Worm (Caenorhabditis elegans) whole organism, L2 larva: ENCODE measurements around the gene ZC196.9.
A peak's percentile ranks its signal among the peaks of the same experiment; 100 is the strongest.

Experiments
- C34F6.9 ChIP-seq: fragments of 150-350 bp; optimal IDR thresholded peaks from 2 replicates; lab custom pipeline; 2014; ENCODE audit warnings: missing biosample characterization, missing genetic modification characterization
- F13H6.1 ChIP-seq: sonication (generic microtip); optimal IDR thresholded peaks from 2 replicates; lab custom pipeline; 2016; ENCODE audit warnings: missing genetic modification characterization, missing compliant biosample characterization
- R02D3.7 ChIP-seq: fragments of 150-350 bp; optimal IDR thresholded peaks from 2 replicates; lab custom pipeline; 2014; ENCODE audit warnings: missing biosample characterization, missing genetic modification characterization
- ZK546.5 ChIP-seq: sonication (generic microtip); optimal IDR thresholded peaks from 2 replicates; lab custom pipeline; 2017; ENCODE audit warnings: missing biosample characterization, missing genetic modification characterization
- aly-2 ChIP-seq: fragments of 150-350 bp; optimal IDR thresholded peaks from 2 replicates; lab custom pipeline; 2014; ENCODE audit warnings: missing biosample characterization, missing genetic modification characterization
- ama-1 ChIP-seq: fragments of 150-350 bp; optimal IDR thresholded peaks from 2 replicates; lab custom pipeline; 2018; ENCODE audit warnings: inconsistent platforms
- ceh-82 ChIP-seq: fragments of 150-350 bp; optimal IDR thresholded peaks from 2 replicates; lab custom pipeline; 2014; ENCODE audit warnings: missing biosample characterization, missing genetic modification characterization
- crh-2 ChIP-seq: sonication (generic microtip); optimal IDR thresholded peaks from 2 replicates; lab custom pipeline; 2017; ENCODE audit warnings: missing biosample characterization, missing genetic modification characterization
- elt-3 ChIP-seq: sonication (generic microtip); optimal IDR thresholded peaks from 2 replicates; lab custom pipeline; 2017; ENCODE audit warnings: missing biosample characterization, missing genetic modification characterization
- fos-1 ChIP-seq: fragments of 150-350 bp; optimal IDR thresholded peaks from 2 replicates; lab custom pipeline; 2014; ENCODE audit warnings: missing biosample characterization, missing genetic modification characterization
- lin-11 ChIP-seq: fragments of 150-350 bp; sonication (generic microtip); optimal IDR thresholded peaks from 2 replicates; lab custom pipeline; 2014; ENCODE audit warnings: missing biosample characterization, missing genetic modification characterization, inconsistent platforms, mixed read lengths
- lin-39 ChIP-seq: fragments of 150-350 bp; optimal IDR thresholded peaks from 2 replicates; lab custom pipeline; 2014; ENCODE audit warnings: missing biosample characterization, missing genetic modification reagents, missing genetic modification characterization
- mab-5 ChIP-seq: fragments of 150-350 bp; optimal IDR thresholded peaks from 2 replicates; lab custom pipeline; 2014; ENCODE audit warnings: missing biosample characterization, missing genetic modification characterization
- mbf-1 ChIP-seq: sonication (generic microtip); optimal IDR thresholded peaks from 2 replicates; lab custom pipeline; 2017; ENCODE audit warnings: missing biosample characterization, missing genetic modification characterization
- mdl-1 ChIP-seq, 2 experiments: fragments of 150-350 bp in 1 of 2; sonication (generic microtip) in 1 of 2; optimal IDR thresholded peaks; 2 replicates each; lab custom pipeline; 2017; ENCODE audit warnings: missing biosample characterization in 2 of 2, missing genetic modification characterization in 2 of 2
- nhr-10 ChIP-seq: sonication (generic microtip); optimal IDR thresholded peaks from 2 replicates; lab custom pipeline; 2017; ENCODE audit warnings: missing biosample characterization, missing genetic modification characterization
- nhr-12 ChIP-seq: fragments of 150-350 bp; optimal IDR thresholded peaks from 2 replicates; lab custom pipeline; 2014; ENCODE audit warnings: missing biosample characterization, missing genetic modification characterization
- nhr-129 ChIP-seq: fragments of 150-350 bp; optimal IDR thresholded peaks from 2 replicates; lab custom pipeline; 2014; ENCODE audit warnings: missing biosample characterization, missing genetic modification characterization
- nhr-21 ChIP-seq: fragments of 150-350 bp; optimal IDR thresholded peaks from 2 replicates; lab custom pipeline; 2014; ENCODE audit warnings: missing biosample characterization, missing genetic modification characterization
- nhr-23 ChIP-seq: fragments of 150-350 bp; optimal IDR thresholded peaks from 2 replicates; lab custom pipeline; 2014; ENCODE audit warnings: missing biosample characterization, missing genetic modification reagents, missing genetic modification characterization
- nhr-6 ChIP-seq: fragments of 150-350 bp; optimal IDR thresholded peaks from 2 replicates; lab custom pipeline; 2014; ENCODE audit warnings: missing biosample characterization, missing genetic modification characterization
- nhr-77 ChIP-seq: fragments of 150-350 bp; optimal IDR thresholded peaks from 2 replicates; lab custom pipeline; 2014; ENCODE audit warnings: missing biosample characterization, missing genetic modification characterization
- sem-4 ChIP-seq: fragments of 150-350 bp; optimal IDR thresholded peaks from 2 replicates; lab custom pipeline; 2014; ENCODE audit warnings: missing biosample characterization, missing genetic modification reagents, missing genetic modification characterization
- skn-1 ChIP-seq: sonication (generic microtip); optimal IDR thresholded peaks from 2 replicates; lab custom pipeline; 2017; ENCODE audit warnings: missing biosample characterization, missing genetic modification characterization
- sma-3 ChIP-seq: sonication (generic microtip); optimal IDR thresholded peaks from 2 replicates; lab custom pipeline; 2016; ENCODE audit warnings: missing genetic modification reagents, missing genetic modification characterization, missing compliant biosample characterization
- sma-9 ChIP-seq, 2 experiments: fragments of 150-350 bp in 1 of 2; sonication (generic microtip) in 1 of 2; optimal IDR thresholded peaks; 2 replicates each; lab custom pipeline; 2014 to 2016; ENCODE audit warnings: missing genetic modification characterization in 2 of 2, mild to moderate bottlenecking in 1 of 2, missing biosample characterization in 1 of 2, missing compliant biosample characterization in 1 of 2, missing genetic modification reagents in 1 of 2, moderate library complexity in 1 of 2
- unc-39 ChIP-seq: fragments of 150-350 bp; optimal IDR thresholded peaks from 2 replicates; lab custom pipeline; 2014; ENCODE audit warnings: missing biosample characterization, missing genetic modification characterization
- unc-55 ChIP-seq: fragments of 150-350 bp; sonication (generic microtip); optimal IDR thresholded peaks from 3 replicates; lab custom pipeline; 2014; ENCODE audit warnings: missing biosample characterization, missing genetic modification reagents, missing genetic modification characterization
- unc-62 ChIP-seq: fragments of 150-350 bp; optimal IDR thresholded peaks from 2 replicates; lab custom pipeline; 2014; ENCODE audit warnings: missing biosample characterization, missing genetic modification reagents, missing genetic modification characterization
- zag-1 ChIP-seq: fragments of 150-350 bp; optimal IDR thresholded peaks from 2 replicates; lab custom pipeline; 2014; ENCODE audit warnings: missing biosample characterization, missing genetic modification characterization
- ztf-1 ChIP-seq: fragments of 200-800 bp; sonication (Bioruptor generic); conservative IDR thresholded peaks from 2 replicates; pipeline ENCODE4 v1.3.6; 2022; ENCODE audit warnings: missing genetic modification characterization, missing compliant biosample characterization
- ztf-11 ChIP-seq: sonication (generic microtip); optimal IDR thresholded peaks from 2 replicates; lab custom pipeline; 2017; ENCODE audit warnings: missing biosample characterization, missing genetic modification characterization

ZC196.9 gene

DNA sequence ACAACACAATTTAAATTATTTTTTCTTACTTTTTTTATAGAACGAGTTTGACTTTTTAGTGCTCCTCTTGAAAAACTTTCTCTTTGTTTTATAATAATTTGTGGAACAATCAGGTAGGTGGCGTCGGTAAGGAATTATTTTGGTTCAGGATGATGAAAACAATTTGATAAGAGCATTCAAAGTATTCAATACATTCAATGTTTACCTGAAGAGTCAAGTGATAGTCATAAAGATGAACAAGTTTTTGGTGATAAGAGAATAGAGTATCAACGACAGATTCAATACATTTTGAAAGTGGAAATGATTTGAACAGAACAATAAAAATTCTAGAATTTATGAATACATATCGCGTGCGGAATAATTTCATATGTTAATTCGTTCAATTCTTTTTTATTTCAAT, 40.5 kb upstream of the ZC196.9 start:
- no peak for TF ChIP-seq ztf-1 (GFP tag; lab: Robert Waterston, UW)
- peak; percentile 32 for TF ChIP-seq crh-2 (tag; lab: Kevin White, UChicago)
- peak; percentile 63 for TF ChIP-seq fos-1 (tag; lab: Kevin White, UChicago)
- TF ChIP-seq sma-9 (GFP tag; optimal IDR thresholded peaks at IDR 0.05; lab: Kevin White, UChicago), result peak; percentile 34
- no peak for TF ChIP-seq sma-9 (tag; optimal IDR thresholded peaks at IDR 0.05; lab: Kevin White, UChicago)

DNA sequence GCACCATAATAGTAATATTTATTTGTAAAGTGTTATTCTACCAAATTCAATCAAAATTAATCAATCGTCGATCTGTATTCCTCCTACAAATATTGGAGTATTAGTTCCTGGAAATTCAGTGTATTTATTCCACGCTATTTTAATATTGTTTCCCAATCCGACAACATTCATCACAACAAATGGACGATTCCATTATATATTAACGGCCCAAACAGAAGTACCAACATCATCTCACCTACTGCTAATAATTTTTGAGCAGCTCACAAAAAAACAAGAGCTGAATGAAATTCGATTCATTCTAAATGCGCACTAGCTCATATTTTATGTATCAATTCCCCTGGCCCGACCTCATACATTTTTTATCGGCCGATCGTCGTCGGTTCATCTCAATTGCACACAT, 40.1 kb upstream of the ZC196.9 start:
- TF ChIP-seq sma-3 (GFP tag; lab: Kevin White, UChicago), result no peak
- peak; percentile 44 for TF ChIP-seq unc-55

DNA sequence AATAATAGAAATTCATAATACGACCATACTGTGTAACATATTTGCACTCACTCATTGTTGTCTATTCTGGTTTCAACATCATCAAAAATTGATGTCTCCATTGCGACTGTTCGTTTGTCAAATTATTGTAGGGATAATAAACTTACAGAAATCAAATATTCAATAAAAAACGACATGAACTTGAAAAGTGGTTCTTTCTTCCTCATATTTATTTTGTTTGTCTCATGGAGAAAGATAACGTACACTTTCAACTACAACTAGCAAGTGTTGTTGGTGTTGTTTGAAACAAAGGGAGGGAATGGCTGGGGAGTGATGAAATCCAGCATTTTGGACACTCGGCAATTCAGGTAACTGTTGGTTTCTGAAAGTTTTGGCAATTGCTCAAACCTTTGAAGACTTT, 39.0 kb upstream of the ZC196.9 start, which contains the start of gene B0507.9:
Gene B0507.9 (minus strand): TSS at position 101 of the 400 bp plus-strand sequence.
- no peak for TF ChIP-seq mab-5 (tag; lab: Kevin White, UChicago)
- TF ChIP-seq, all 48 proteins: peak for 0

DNA sequence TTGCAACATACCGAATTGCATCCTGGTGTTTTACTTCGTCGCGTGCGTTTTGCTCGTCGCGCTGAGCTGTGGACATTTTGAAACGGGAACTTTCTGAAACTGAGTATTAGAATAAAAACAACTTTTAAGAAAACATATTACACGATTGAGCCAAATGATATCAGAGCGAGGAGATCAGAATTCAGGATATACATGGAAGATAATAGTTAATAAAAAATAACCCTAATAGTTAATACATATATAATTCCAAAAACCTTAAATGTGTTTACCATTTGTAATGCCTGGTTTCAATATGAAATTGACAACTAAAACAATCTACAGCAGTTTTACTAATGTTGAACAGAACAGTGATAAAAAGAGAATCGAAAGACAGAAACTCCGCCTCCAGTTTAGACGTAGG, 35.9 kb upstream of the ZC196.9 start, which contains the start of gene B0507.8:
Gene B0507.8 (minus strand): TSS at position 101 of the 400 bp plus-strand sequence.
- TF ChIP-seq R02D3.7 (tag; lab: Kevin White, UChicago) (no peak), mbf-1 (tag; lab: Kevin White, UChicago) (no peak)

DNA sequence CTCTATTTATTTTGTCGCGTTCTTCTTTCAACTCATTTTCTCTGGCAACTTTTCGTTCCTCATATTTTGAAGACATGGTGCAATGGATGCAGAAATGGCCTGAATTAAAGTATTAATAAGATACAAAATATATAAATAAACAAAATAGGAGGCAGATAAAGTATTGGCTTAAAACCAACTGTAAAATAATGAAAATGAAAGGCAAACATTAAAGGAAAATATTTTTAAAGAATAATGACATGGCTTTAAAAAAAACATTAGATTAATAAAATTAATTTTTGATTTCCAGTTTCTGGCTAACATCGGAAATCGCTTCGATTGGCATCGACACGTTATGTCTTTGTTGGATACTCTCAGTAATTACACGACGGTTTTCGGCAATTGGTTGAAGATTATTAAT, 33.4 kb upstream of the ZC196.9 start, which contains the start of gene ddn-1:
Gene ddn-1 (minus strand): TSS at position 101 of the 400 bp plus-strand sequence.
- TF ChIP-seq nhr-129 (tag; lab: Kevin White, UChicago) (no peak), ama-1 (lab: Kevin White, UChicago) (no peak), F13H6.1 (no peak), lin-11 (tag; lab: Kevin White, UChicago) (no peak), unc-62 (GFP tag; lab: Kevin White, UChicago) (no peak), mab-5 (tag; lab: Kevin White, UChicago) (no peak), elt-3 (tag; lab: Kevin White, UChicago) (no peak), mdl-1 (tag; optimal IDR thresholded peaks at IDR 0.05; lab: Kevin White, UChicago) (no peak)

DNA sequence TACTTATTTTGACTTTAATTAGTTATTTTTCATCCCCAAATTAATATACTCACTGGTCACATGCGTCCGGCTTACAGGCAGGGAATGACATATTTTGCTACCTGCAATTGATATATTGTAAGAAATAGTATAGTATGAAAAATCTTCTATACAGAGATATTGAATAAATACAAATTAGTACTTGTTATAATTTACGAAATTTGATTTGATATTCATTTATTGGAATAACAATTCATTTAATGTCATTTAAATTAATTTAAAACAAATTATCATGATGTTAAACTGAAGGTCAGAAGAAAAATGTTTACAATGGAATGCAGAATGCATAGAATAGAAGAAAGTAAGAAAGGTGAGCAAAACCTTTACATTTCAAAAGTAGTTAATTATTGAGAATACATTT, 31.6 kb upstream of the ZC196.9 start, which contains the start of gene B0507.7:
Gene B0507.7 (minus strand): TSS at position 101 of the 400 bp plus-strand sequence.
- TF ChIP-seq nhr-129 (tag; lab: Kevin White, UChicago) (no peak), nhr-77 (tag; lab: Kevin White, UChicago) (no peak), skn-1 (tag; lab: Kevin White, UChicago) (no peak), nhr-12 (tag; lab: Kevin White, UChicago) (no peak), ama-1 (lab: Kevin White, UChicago) (no peak), C34F6.9 (tag; lab: Kevin White, UChicago) (no peak), nhr-23 (no peak)

DNA sequence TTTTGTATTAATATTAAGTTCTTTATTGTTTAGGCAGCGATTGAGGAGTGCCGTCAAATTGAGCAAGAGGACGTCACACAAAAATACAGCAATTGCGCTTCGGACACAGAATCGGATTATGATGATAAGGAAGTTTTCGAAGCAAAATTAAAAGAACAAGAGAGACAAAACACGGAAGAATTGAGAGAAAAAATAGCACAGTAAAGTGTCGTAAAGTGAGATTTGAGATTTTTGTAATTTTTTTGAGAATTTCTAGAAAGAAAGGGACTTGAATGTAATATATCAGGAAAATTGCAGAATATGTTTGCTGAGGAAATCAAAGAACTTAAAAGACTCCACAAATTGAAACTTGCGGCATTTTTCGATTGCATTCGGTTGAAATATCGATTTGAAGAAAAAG, 27.7 kb upstream of the ZC196.9 start, which contains the start of gene B0507.4:
Gene B0507.4 (plus strand): TSS at position 301 of the 400 bp plus-strand sequence.
- TF ChIP-seq ztf-11 (tag; lab: Kevin White, UChicago) (no peak), ZK546.5 (tag; lab: Kevin White, UChicago) (no peak), zag-1 (tag; lab: Kevin White, UChicago) (no peak), sem-4 (tag; lab: Kevin White, UChicago) (no peak), ama-1 (lab: Kevin White, UChicago) (no peak), nhr-10 (no peak), nhr-6 (no peak), fos-1 (tag; lab: Kevin White, UChicago) (no peak), nhr-12 (tag; lab: Kevin White, UChicago) (no peak), aly-2 (tag; lab: Kevin White, UChicago) (no peak)

DNA sequence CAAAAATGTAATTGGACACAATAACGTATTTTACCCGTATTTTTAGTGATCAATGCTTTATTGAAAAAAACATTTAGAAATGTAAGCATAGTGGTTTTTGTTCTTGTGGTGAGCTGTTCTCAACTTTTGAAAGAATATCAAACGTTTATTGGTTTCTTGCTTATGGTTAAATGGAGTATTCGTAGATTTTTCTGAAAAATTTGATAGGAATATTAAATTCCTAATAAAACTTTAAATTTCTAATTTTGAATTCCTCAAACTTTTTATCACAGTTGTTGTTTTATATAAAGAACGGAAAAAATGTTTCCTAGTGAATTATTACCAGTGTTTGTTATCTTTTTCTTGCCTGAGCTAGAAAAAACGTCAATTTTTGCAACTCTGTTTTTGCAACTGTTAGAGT, 26.4 kb upstream of the ZC196.9 start, which contains the start of gene B0507.5:
Gene B0507.5 (plus strand): TSS at position 301 of the 400 bp plus-strand sequence.
- TF ChIP-seq aly-2 (tag; lab: Kevin White, UChicago), result no peak
- TF ChIP-seq nhr-23, result no peak
- no peak for TF ChIP-seq unc-39 (tag; lab: Kevin White, UChicago)
- TF ChIP-seq ama-1 (lab: Kevin White, UChicago), result no peak
- TF ChIP-seq sma-9 (GFP tag; optimal IDR thresholded peaks at IDR 0.05; lab: Kevin White, UChicago), result no peak
- no peak for TF ChIP-seq sma-9 (tag; optimal IDR thresholded peaks at IDR 0.05; lab: Kevin White, UChicago)
- no peak for TF ChIP-seq sma-3 (GFP tag; lab: Kevin White, UChicago)
- no peak for TF ChIP-seq lin-39 (tag; lab: Kevin White, UChicago)
- TF ChIP-seq ceh-82, result no peak
- no peak for TF ChIP-seq nhr-21 (tag; lab: Kevin White, UChicago)
